Fruit fly (Drosophila melanogaster): ENCODE measurements around the gene TrissinR.

Gene TrissinR

dm6 chr2L:5879363-5879934, 55.6 kb downstream of the TrissinR start, which contains the start of gene rau (continued):
- TF ChIP-seq CG10565 (GFP tag; optimal IDR thresholded peaks at IDR 0.05) = no peak
- peak; percentile 87 for TF ChIP-seq CG2678 (tag; optimal IDR thresholded peaks at IDR 0.05)
- peak; percentile 55 for TF ChIP-seq org-1 (GFP tag; optimal IDR thresholded peaks at IDR 0.05)
- TF ChIP-seq fd64A (GFP tag; optimal IDR thresholded peaks at IDR 0.05) = no peak
- TF ChIP-seq dm (GFP tag; optimal IDR thresholded peaks at IDR 0.05) = peak; percentile 3
- TF ChIP-seq CG12299 (tag; optimal IDR thresholded peaks at IDR 0.05) = peak; percentile 43
- no peak for TF ChIP-seq mirr (GFP tag; optimal IDR thresholded peaks at IDR 0.05)
- TF ChIP-seq B-H1 (GFP tag; IDR thresholded peaks at IDR 0.05) = no peak
- TF ChIP-seq CG2889 (GFP tag; IDR thresholded peaks at IDR 0.05) = 0 out of 3 replicates have a peak, but pooled peaks have one; percentile 25
- peak; percentile 76 for TF ChIP-seq dmrt11E (tag; optimal IDR thresholded peaks at IDR 0.05)
- no peak for TF ChIP-seq CG15073 (GFP tag; optimal IDR thresholded peaks at IDR 0.05)
- peak; percentile 34 for TF ChIP-seq CG6765 (GFP tag; optimal IDR thresholded peaks at IDR 0.05)
- no peak for TF ChIP-seq sima (GFP tag; optimal IDR thresholded peaks at IDR 0.05)
- peak; percentile 31 for TF ChIP-seq CG8281 (tag; optimal IDR thresholded peaks at IDR 0.05)
- TF ChIP-seq tap (tag; optimal IDR thresholded peaks at IDR 0.05) = peak; percentile 60
- peak; percentile 94 for TF ChIP-seq Blimp-1 (GFP tag; optimal IDR thresholded peaks at IDR 0.05)
- TF ChIP-seq CG7372 (GFP tag; IDR thresholded peaks at IDR 0.05) = peak; percentile 76
- peak; percentile 49; the same call in 1 of the 2 replicates for TF ChIP-seq CG4730 (GFP tag; IDR thresholded peaks at IDR 0.05)
- TF ChIP-seq lbe (GFP tag; optimal IDR thresholded peaks at IDR 0.05) = peak; percentile 38
- peak; percentile 70; the same call in 1 of the 2 replicates for TF ChIP-seq lmd (GFP tag; IDR thresholded peaks at IDR 0.05)
- TF ChIP-seq mld (GFP tag; IDR thresholded peaks at IDR 0.05; ENCODE audit: partially characterized antibody) = no peak
- TF ChIP-seq Optix (GFP tag; IDR thresholded peaks at IDR 0.05) = no peak; the same call in 1 of the 3 replicates
- TF ChIP-seq Dad (GFP tag; optimal IDR thresholded peaks at IDR 0.05) = no peak
- no peak; the same call in 2 of the 3 replicates for TF ChIP-seq zen2 (GFP tag; IDR thresholded peaks at IDR 0.05; ENCODE audit: partially characterized antibody)
- TF ChIP-seq MESR4 (GFP tag; optimal IDR thresholded peaks at IDR 0.05) = peak; percentile 5
- TF ChIP-seq Lpt (GFP tag; optimal IDR thresholded peaks at IDR 0.05) = no peak
- peak; percentile 77 for TF ChIP-seq CG9932 (GFP tag; IDR thresholded peaks at IDR 0.05)
- peak; percentile 33 for TF ChIP-seq exex (tag; optimal IDR thresholded peaks at IDR 0.05)
- TF ChIP-seq CG18619 (GFP tag; optimal IDR thresholded peaks at IDR 0.05) = peak; percentile 59
- TF ChIP-seq aop (GFP tag; IDR thresholded peaks at IDR 0.05) = peak; percentile 62; the same call in 1 of the 2 replicates
- no peak for TF ChIP-seq ash1 (GFP tag; optimal IDR thresholded peaks at IDR 0.05)
- TF ChIP-seq Usf (GFP tag; optimal IDR thresholded peaks at IDR 0.05) = peak; percentile 23
- 0 out of 2 replicates have a peak, but pooled peaks have one; percentile 33 for TF ChIP-seq CG10959 (GFP tag; IDR thresholded peaks at IDR 0.05)
- TF ChIP-seq HLH3B (GFP tag; IDR thresholded peaks at IDR 0.05) = peak; percentile 29; the same call in 1 of the 2 replicates
- no peak for TF ChIP-seq pan (optimal IDR thresholded peaks at IDR 0.05)
- TF ChIP-seq pan (GFP tag; optimal IDR thresholded peaks at IDR 0.05 in 1 of 2, IDR thresholded peaks at IDR 0.05 in 1 of 2) = peak in 1 of 2 experiments; percentile 56
- peak; percentile 65 for TF ChIP-seq CG14014 (GFP tag; IDR thresholded peaks at IDR 0.05)
- peak; percentile 14; the same call in 1 of the 2 replicates for TF ChIP-seq CG1024 (GFP tag; IDR thresholded peaks at IDR 0.05)
- TF ChIP-seq chif (GFP tag; optimal IDR thresholded peaks at IDR 0.05) = peak; percentile 30 to 71
- TF ChIP-seq CG8089 (GFP tag; optimal IDR thresholded peaks at IDR 0.05) = peak; percentile 37
- peak; percentile 42 for TF ChIP-seq fd3F (GFP tag; optimal IDR thresholded peaks at IDR 0.05)
- TF ChIP-seq Hr51 (GFP tag; optimal IDR thresholded peaks at IDR 0.05) = peak in 1 of 2 experiments; percentile 70
- TF ChIP-seq CG1792 (GFP tag; optimal IDR thresholded peaks at IDR 0.05) = no peak
- TF ChIP-seq CG11695 (GFP tag; IDR thresholded peaks at IDR 0.05) = peak; percentile 66; the same call in 2 of the 3 replicates
- TF ChIP-seq CG8944 (GFP tag; optimal IDR thresholded peaks at IDR 0.05) = peak; percentile 20
- TF ChIP-seq CG15696 (tag; optimal IDR thresholded peaks at IDR 0.05) = peak; percentile 79
- TF ChIP-seq lov (optimal IDR thresholded peaks at IDR 0.05) = no peak
- 0 out of 3 replicates have a peak, but pooled peaks have one; percentile 57 for TF ChIP-seq lov (GFP tag; IDR thresholded peaks at IDR 0.05)
- TF ChIP-seq CG12155 (GFP tag; optimal IDR thresholded peaks at IDR 0.05) = peak; percentile 68
- peak; percentile 20 for TF ChIP-seq CG12942 (GFP tag; optimal IDR thresholded peaks at IDR 0.05)
